Worm (Caenorhabditis elegans) whole organism, mixed stage, embryonic: ENCODE measurements around the gene col-133.

Source experiments
- M03D4.4 ChIP-seq: sonication (generic microtip); optimal IDR thresholded peaks from 2 replicates; lab custom pipeline; 2017; ENCODE audit warnings: mild to moderate bottlenecking, missing genetic modification characterization, missing compliant biosample characterization
- blmp-1 ChIP-seq: fragments of 150-350 bp; optimal IDR thresholded peaks from 2 replicates; lab custom pipeline; 2014; ENCODE audit warnings: missing biosample characterization, missing genetic modification characterization
- cnd-1 ChIP-seq: fragments of 200-800 bp; sonication (Bioruptor generic); optimal IDR thresholded peaks from 2 replicates; lab custom pipeline; 2018; ENCODE audit warnings: mild to moderate bottlenecking, missing genetic modification characterization, missing compliant biosample characterization
- elt-1 ChIP-seq: sonication (generic microtip); optimal IDR thresholded peaks from 2 replicates; lab custom pipeline; 2017; ENCODE audit warnings: missing genetic modification characterization, mild to moderate bottlenecking, missing compliant biosample characterization, antibody characterized with exemption, moderate library complexity, borderline replicate concordance; ENCODE audit not compliant: insufficient read depth
- elt-3 ChIP-seq: fragments of 150-350 bp; optimal IDR thresholded peaks from 2 replicates; lab custom pipeline; 2014; ENCODE audit warnings: missing biosample characterization, missing genetic modification characterization
- hlh-1 ChIP-seq: fragments of 150-350 bp; optimal IDR thresholded peaks from 2 replicates; lab custom pipeline; 2014; ENCODE audit warnings: missing biosample characterization, missing genetic modification reagents, missing genetic modification characterization
- lsy-2 ChIP-seq: fragments of 150-350 bp; optimal IDR thresholded peaks from 2 replicates; lab custom pipeline; 2014; ENCODE audit warnings: missing biosample characterization, missing genetic modification characterization
- unc-62 ChIP-seq: fragments of 150-350 bp; optimal IDR thresholded peaks from 2 replicates; lab custom pipeline; 2014; ENCODE audit warnings: missing biosample characterization, missing genetic modification reagents, missing genetic modification characterization

Gene col-133

DNA sequence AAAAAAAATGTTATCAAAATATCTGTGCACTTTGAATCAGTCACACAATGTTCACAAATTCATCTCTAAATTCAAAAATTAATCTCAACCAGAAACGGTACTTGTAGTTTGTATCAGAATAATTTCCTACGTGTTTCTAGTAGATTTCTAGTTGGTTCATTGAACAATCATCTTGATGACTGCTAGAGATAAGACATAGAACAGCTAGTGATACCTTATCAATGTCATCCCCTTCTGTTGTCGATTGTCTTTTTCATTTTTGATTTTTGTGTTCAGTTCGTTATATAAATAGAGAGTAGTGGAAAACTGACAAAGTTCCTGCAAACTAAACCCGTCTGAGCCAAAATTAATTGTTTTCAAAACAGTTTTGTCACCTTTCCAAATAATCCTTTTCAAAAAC is 48.7 kb downstream of the col-133 start:
- no peak for TF ChIP-seq elt-1
- no peak for TF ChIP-seq cnd-1 (tag; lab: Kevin White, UChicago)
- TF ChIP-seq unc-62 (GFP tag; lab: Kevin White, UChicago), result no peak
- TF ChIP-seq lsy-2 (tag; lab: Kevin White, UChicago), result no peak
- TF ChIP-seq hlh-1, result no peak
- TF ChIP-seq M03D4.4 (tag; lab: Kevin White, UChicago), result no peak
- peak; percentile 31 for TF ChIP-seq elt-3 (tag; lab: Kevin White, UChicago)
- no peak for TF ChIP-seq blmp-1 (tag; lab: Kevin White, UChicago)
